Worm (Caenorhabditis elegans) whole organism, L1 larva: ENCODE measurements around the gene C27A2.7.

Experiments used
- C04F5.9 ChIP-seq: sonication (generic microtip); optimal IDR thresholded peaks from 2 replicates; lab custom pipeline; 2016; ENCODE audit warnings: missing genetic modification characterization, missing compliant biosample characterization
- C16A3.4 ChIP-seq: fragments of 150-350 bp; optimal IDR thresholded peaks from 2 replicates; lab custom pipeline; 2014; ENCODE audit warnings: missing biosample characterization, missing genetic modification characterization
- F16B12.6 ChIP-seq: fragments of 150-350 bp; optimal IDR thresholded peaks from 2 replicates; lab custom pipeline; 2014; ENCODE audit warnings: missing biosample characterization, missing genetic modification characterization
- alr-1 ChIP-seq: fragments of 200-800 bp; sonication (Bioruptor generic); optimal IDR thresholded peaks from 2 replicates; lab custom pipeline; 2018; ENCODE audit warnings: borderline replicate concordance, mild to moderate bottlenecking, missing genetic modification characterization, missing compliant biosample characterization
- aly-2 ChIP-seq: fragments of 150-350 bp; optimal IDR thresholded peaks from 2 replicates; lab custom pipeline; 2014; ENCODE audit warnings: missing biosample characterization, missing genetic modification characterization
- ceh-8 ChIP-seq: fragments of 200-800 bp; sonication (Bioruptor generic); optimal IDR thresholded peaks from 2 replicates; lab custom pipeline; 2018; ENCODE audit warnings: mild to moderate bottlenecking, missing genetic modification characterization, moderate library complexity, missing compliant biosample characterization
- ceh-88 ChIP-seq: fragments of 200-800 bp; sonication (Bioruptor generic); IDR thresholded peaks from 2 replicates; pipeline ENCODE4 v1.3.6; 2022; ENCODE audit warnings: missing genetic modification characterization, missing compliant biosample characterization
- ces-1 ChIP-seq: fragments of 150-350 bp; optimal IDR thresholded peaks from 2 replicates; lab custom pipeline; 2014; ENCODE audit warnings: missing biosample characterization, missing genetic modification reagents, missing genetic modification characterization
- dpl-1 ChIP-seq, 3 experiments: fragments of 150-350 bp in 2 of 3; sonication (generic microtip) in 1 of 3; optimal IDR thresholded peaks; 2 replicates each; lab custom pipeline; 2014 to 2017; ENCODE audit warnings: missing biosample characterization in 3 of 3, missing genetic modification characterization in 3 of 3, missing genetic modification reagents in 3 of 3
- dsc-1 ChIP-seq: sonication (generic microtip); optimal IDR thresholded peaks from 2 replicates; lab custom pipeline; 2016; ENCODE audit warnings: mild to moderate bottlenecking, missing genetic modification characterization, missing compliant biosample characterization
- efl-1 ChIP-seq, 4 experiments: fragments of 150-350 bp; optimal IDR thresholded peaks in 3 of 4; peaks in 1 of 4; 1 replicate in 1 of 4; 2 replicates in 3 of 4; lab custom pipeline; 2014; ENCODE audit warnings: missing biosample characterization in 2 of 4, missing genetic modification characterization in 2 of 4, missing genetic modification reagents in 2 of 4
- efl-3 ChIP-seq: fragments of 200-800 bp; sonication (Bioruptor generic); optimal IDR thresholded peaks from 2 replicates; lab custom pipeline; 2018; ENCODE audit warnings: mild to moderate bottlenecking, missing genetic modification characterization, missing compliant biosample characterization
- egl-27 ChIP-seq, 2 experiments: fragments of 150-350 bp in 1 of 2; sonication (generic microtip); optimal IDR thresholded peaks; 3 replicates each; lab custom pipeline; 2017 to 2018; ENCODE audit warnings: missing biosample characterization in 2 of 2, missing genetic modification characterization in 2 of 2, missing genetic modification reagents in 2 of 2
- fkh-10 ChIP-seq: sonication (generic microtip); optimal IDR thresholded peaks from 2 replicates; lab custom pipeline; 2017; ENCODE audit warnings: missing biosample characterization, missing genetic modification reagents, missing genetic modification characterization
- fkh-8 ChIP-seq: sonication (generic microtip); optimal IDR thresholded peaks from 2 replicates; lab custom pipeline; 2016; ENCODE audit warnings: mild to moderate bottlenecking, missing genetic modification characterization, missing compliant biosample characterization
- fos-1 ChIP-seq: fragments of 150-350 bp; optimal IDR thresholded peaks from 2 replicates; lab custom pipeline; 2014; ENCODE audit warnings: missing biosample characterization, missing genetic modification characterization
- grh-1 ChIP-seq: fragments of 200-800 bp; sonication (Bioruptor generic); IDR thresholded peaks from 2 replicates; pipeline ENCODE4 v1.3.6; 2022; ENCODE audit warnings: missing genetic modification reagents, missing genetic modification characterization, missing compliant biosample characterization
- hlh-17 ChIP-seq: fragments of 200-800 bp; sonication (Bioruptor generic); optimal IDR thresholded peaks from 2 replicates; lab custom pipeline; 2018; ENCODE audit warnings: missing genetic modification characterization, mild to moderate bottlenecking, missing compliant biosample characterization, moderate library complexity, borderline replicate concordance
- isw-1 ChIP-seq: fragments of 200-800 bp; sonication (Bioruptor generic); IDR thresholded peaks from 2 replicates; pipeline ENCODE4 v1.3.6; 2022; ENCODE audit warnings: missing genetic modification characterization, missing compliant biosample characterization
- lin-15B ChIP-seq: fragments of 150-350 bp; sonication (generic microtip); optimal IDR thresholded peaks from 3 replicates; lab custom pipeline; 2014; ENCODE audit warnings: missing biosample characterization, missing genetic modification characterization
- lin-35 ChIP-seq, 2 experiments: fragments of 150-350 bp; optimal IDR thresholded peaks; 2 replicates each; lab custom pipeline; 2014; ENCODE audit warnings: missing biosample characterization in 2 of 2, missing genetic modification characterization in 2 of 2, missing genetic modification reagents in 2 of 2
- lsy-2 ChIP-seq, 2 experiments: fragments of 150-350 bp; optimal IDR thresholded peaks; 2 replicates each; lab custom pipeline; 2014; ENCODE audit warnings: missing biosample characterization in 2 of 2, missing genetic modification characterization in 2 of 2
- mab-9 ChIP-seq: fragments of 200-800 bp; sonication (Bioruptor generic); IDR thresholded peaks from 2 replicates; pipeline ENCODE4 v1.3.6; 2022; ENCODE audit warnings: missing genetic modification reagents, missing genetic modification characterization, missing compliant biosample characterization
- mef-2 ChIP-seq: fragments of 150-350 bp; optimal IDR thresholded peaks from 2 replicates; lab custom pipeline; 2014; ENCODE audit warnings: missing biosample characterization, missing genetic modification characterization
- mep-1 ChIP-seq: fragments of 150-350 bp; optimal IDR thresholded peaks from 2 replicates; lab custom pipeline; 2014; ENCODE audit warnings: missing biosample characterization, missing genetic modification characterization
- nhr-11 ChIP-seq: fragments of 150-350 bp; optimal IDR thresholded peaks from 2 replicates; lab custom pipeline; 2014; ENCODE audit warnings: missing biosample characterization, missing genetic modification characterization
- nhr-12 ChIP-seq: sonication (generic microtip); optimal IDR thresholded peaks from 2 replicates; lab custom pipeline; 2017; ENCODE audit warnings: missing biosample characterization, missing genetic modification characterization
- nhr-19 ChIP-seq: fragments of 200-800 bp; sonication (Bioruptor generic); conservative IDR thresholded peaks from 2 replicates; pipeline ENCODE4 v1.3.6; 2022; ENCODE audit warnings: missing genetic modification characterization, missing compliant biosample characterization
- nhr-20 ChIP-seq: sonication (generic microtip); optimal IDR thresholded peaks from 2 replicates; lab custom pipeline; 2016; ENCODE audit warnings: mild to moderate bottlenecking, missing genetic modification characterization, missing compliant biosample characterization
- nhr-237 ChIP-seq: fragments of 150-350 bp; optimal IDR thresholded peaks from 2 replicates; lab custom pipeline; 2014; ENCODE audit warnings: missing biosample characterization, missing genetic modification characterization
- nhr-47 ChIP-seq: sonication (generic microtip); optimal IDR thresholded peaks from 2 replicates; lab custom pipeline; 2016; ENCODE audit warnings: mild to moderate bottlenecking, missing genetic modification characterization, moderate library complexity, missing compliant biosample characterization
- nhr-76 ChIP-seq: sonication (generic microtip); optimal IDR thresholded peaks from 2 replicates; lab custom pipeline; 2017; ENCODE audit warnings: missing biosample characterization, missing genetic modification characterization
- nhr-77 ChIP-seq: fragments of 150-350 bp; optimal IDR thresholded peaks from 2 replicates; lab custom pipeline; 2014; ENCODE audit warnings: missing biosample characterization, missing genetic modification characterization
- nhr-84 ChIP-seq: sonication (generic microtip); optimal IDR thresholded peaks from 2 replicates; lab custom pipeline; 2017; ENCODE audit warnings: missing biosample characterization, missing genetic modification characterization
- nhr-85 ChIP-seq: sonication (generic microtip); peaks from one replicate; lab custom pipeline; 2016; ENCODE audit warnings: missing genetic modification characterization, inconsistent platforms, missing compliant biosample characterization
- nhr-90 ChIP-seq: sonication (generic microtip); optimal IDR thresholded peaks from 2 replicates; lab custom pipeline; 2016; ENCODE audit warnings: mild to moderate bottlenecking, missing genetic modification characterization, missing compliant biosample characterization; ENCODE audit not compliant: poor library complexity
- pax-3 ChIP-seq: fragments of 200-800 bp; sonication (Bioruptor generic); optimal IDR thresholded peaks from 2 replicates; lab custom pipeline; 2018; ENCODE audit warnings: mild to moderate bottlenecking, missing genetic modification characterization, moderate library complexity, missing compliant biosample characterization
- pqm-1 ChIP-seq: sonication (generic microtip); optimal IDR thresholded peaks from 3 replicates; lab custom pipeline; 2017; ENCODE audit warnings: missing biosample characterization, missing genetic modification characterization
- rnt-1 ChIP-seq: sonication (generic microtip); optimal IDR thresholded peaks from 2 replicates; lab custom pipeline; 2016; ENCODE audit warnings: mild to moderate bottlenecking, missing genetic modification characterization, moderate library complexity, missing compliant biosample characterization
- skn-1 ChIP-seq: fragments of 150-350 bp; optimal IDR thresholded peaks from 2 replicates; lab custom pipeline; 2014; ENCODE audit warnings: missing biosample characterization, missing genetic modification characterization
- sox-4 ChIP-seq: sonication (generic microtip); optimal IDR thresholded peaks from 2 replicates; lab custom pipeline; 2016; ENCODE audit warnings: missing genetic modification characterization, missing compliant biosample characterization
- tbx-2 ChIP-seq: sonication (generic microtip); optimal IDR thresholded peaks from 2 replicates; lab custom pipeline; 2016; ENCODE audit warnings: missing genetic modification characterization, missing compliant biosample characterization
- tlp-1 ChIP-seq: fragments of 150-350 bp; optimal IDR thresholded peaks from 2 replicates; lab custom pipeline; 2014; ENCODE audit warnings: missing biosample characterization, missing genetic modification characterization
- unc-130 ChIP-seq: fragments of 150-350 bp; optimal IDR thresholded peaks from 2 replicates; lab custom pipeline; 2017; ENCODE audit warnings: missing biosample characterization, missing genetic modification characterization, inconsistent platforms
- unc-86 ChIP-seq: sonication (generic microtip); optimal IDR thresholded peaks from 2 replicates; lab custom pipeline; 2016; ENCODE audit warnings: missing genetic modification characterization, missing compliant biosample characterization
- vab-15 ChIP-seq: sonication (generic microtip); optimal IDR thresholded peaks from 2 replicates; lab custom pipeline; 2017; ENCODE audit warnings: missing genotype, mild to moderate bottlenecking, missing genetic modification characterization, missing compliant biosample characterization
- xbp-1 ChIP-seq: sonication (generic microtip); optimal IDR thresholded peaks from 2 replicates; lab custom pipeline; 2016; ENCODE audit warnings: missing genetic modification characterization, missing compliant biosample characterization
- zag-1 ChIP-seq: fragments of 150-350 bp; optimal IDR thresholded peaks from 2 replicates; lab custom pipeline; 2014; ENCODE audit warnings: missing biosample characterization, missing genetic modification characterization
- zip-4 ChIP-seq: fragments of 200-800 bp; sonication (Bioruptor generic); optimal IDR thresholded peaks from 2 replicates; lab custom pipeline; 2018; ENCODE audit warnings: mild to moderate bottlenecking, missing genetic modification characterization, moderate library complexity, missing compliant biosample characterization

The C27A2.7 gene

ce11 chrII:5055129-5055666 lies 16.0 kb downstream of the C27A2.7 start, which contains the start of the genes ify-1 and rpl-22 (continued):
- TF ChIP-seq fkh-10 (GFP tag; lab: Kevin White, UChicago) (peak; percentile 87), zip-4 (GFP tag; lab: Kevin White, UChicago) (peak; percentile 78), nhr-90 (tag; lab: Kevin White, UChicago) (peak; percentile 92), rnt-1 (tag; lab: Kevin White, UChicago) (peak; percentile 96), nhr-20 (tag; lab: Kevin White, UChicago) (peak; percentile 97), egl-27 (tag; optimal IDR thresholded peaks at IDR 0.05; lab: Kevin White, UChicago) (peak in 1 of 2 experiments; percentile 36), F16B12.6 (tag; lab: Kevin White, UChicago) (peak; percentile 75), nhr-85 (tag; lab: Kevin White, UChicago) (peak; percentile 96), nhr-12 (no peak), efl-1 (optimal IDR thresholded peaks at IDR 0.05; lab: Kevin White, UChicago) (peak; percentile 95 to 96), efl-1 (GFP tag; optimal IDR thresholded peaks at IDR 0.05 in 1 of 2; lab: Kevin White, UChicago) (peak; percentile 93 to 99), lsy-2 (tag; optimal IDR thresholded peaks at IDR 0.05; lab: Kevin White, UChicago) (peak; percentile 99 to 100), grh-1 (peak; percentile 92), unc-130 (peak; percentile 99), alr-1 (no peak), nhr-47 (tag; lab: Kevin White, UChicago) (peak; percentile 94), ces-1 (GFP tag; lab: Kevin White, UChicago) (no peak), vab-15 (tag; lab: Kevin White, UChicago) (peak; percentile 90), lin-35 (GFP tag; optimal IDR thresholded peaks at IDR 0.05; lab: Kevin White, UChicago) (peak; percentile 95 to 98), dpl-1 (GFP tag; optimal IDR thresholded peaks at IDR 0.05; lab: Kevin White, UChicago) (peak; percentile 93 to 94 (median 94)), hlh-17 (GFP tag; lab: Kevin White, UChicago) (no peak), sox-4 (peak; percentile 48), tlp-1 (tag; lab: Kevin White, UChicago) (no peak), efl-3 (GFP tag; lab: Kevin White, UChicago) (no peak), dsc-1 (tag; lab: Kevin White, UChicago) (peak; percentile 89), unc-86 (tag; lab: Kevin White, UChicago) (peak; percentile 88), nhr-11 (tag; lab: Kevin White, UChicago) (peak; percentile 72), mef-2 (tag; lab: Kevin White, UChicago) (peak; percentile 17), tbx-2 (tag; lab: Kevin White, UChicago) (peak; percentile 92), C04F5.9 (peak; percentile 80), skn-1 (tag; lab: Kevin White, UChicago) (peak; percentile 95), aly-2 (tag; lab: Kevin White, UChicago) (peak; percentile 69), fkh-8 (tag; lab: Kevin White, UChicago) (peak; percentile 90), pqm-1 (no peak), lin-15B (tag; lab: Kevin White, UChicago) (peak; percentile 97), mep-1 (tag; lab: Kevin White, UChicago) (peak; percentile 95), nhr-77 (tag; lab: Kevin White, UChicago) (peak; percentile 95), xbp-1 (tag; lab: Kevin White, UChicago) (peak; percentile 93), nhr-84 (tag; lab: Kevin White, UChicago) (no peak), nhr-76 (tag; lab: Kevin White, UChicago) (no peak), nhr-19 (GFP tag; lab: Robert Waterston, UW) (peak; percentile 93), C16A3.4 (peak; percentile 98), ceh-8 (GFP tag; lab: Kevin White, UChicago) (peak; percentile 83), isw-1 (GFP tag; lab: Robert Waterston, UW) (peak; percentile 93), ceh-88 (peak; percentile 82), zag-1 (tag; lab: Kevin White, UChicago) (peak; percentile 17), fos-1 (tag; lab: Kevin White, UChicago) (peak; percentile 86), mab-9 (GFP tag; lab: Robert Waterston, UW) (peak; percentile 53; the same call in 1 of the 2 replicates), pax-3 (peak; percentile 81), nhr-237 (peak; percentile 77)
